Worm (Caenorhabditis elegans) whole organism, L3 larva: ENCODE data around the gene gex-2.

Experiments
- R02D3.7 ChIP-seq: fragments of 150-350 bp; optimal IDR thresholded peaks from 2 replicates; lab custom pipeline; 2014; ENCODE audit warnings: missing biosample characterization, missing genetic modification characterization
- ama-1 ChIP-seq: fragments of 150-350 bp; optimal IDR thresholded peaks from 2 replicates; lab custom pipeline; 2018
- ceh-28 ChIP-seq: fragments of 150-350 bp; optimal IDR thresholded peaks from 2 replicates; lab custom pipeline; 2014; ENCODE audit warnings: missing biosample characterization, missing genetic modification reagents, missing genetic modification characterization
- ceh-82 ChIP-seq: fragments of 150-350 bp; optimal IDR thresholded peaks from 2 replicates; lab custom pipeline; 2014; ENCODE audit warnings: missing biosample characterization, missing genetic modification characterization
- ceh-9 ChIP-seq: sonication (generic microtip); optimal IDR thresholded peaks from 2 replicates; lab custom pipeline; 2018; ENCODE audit warnings: missing biosample characterization, missing genetic modification characterization
- daf-12 ChIP-seq: fragments of 150-350 bp; optimal IDR thresholded peaks from 2 replicates; lab custom pipeline; 2014; ENCODE audit warnings: missing biosample characterization, missing genetic modification reagents, missing genetic modification characterization
- egl-5 ChIP-seq: fragments of 150-350 bp; optimal IDR thresholded peaks from 2 replicates; lab custom pipeline; 2017; ENCODE audit warnings: missing biosample characterization, missing genetic modification reagents, missing genetic modification characterization, inconsistent platforms
- elt-1 ChIP-seq: fragments of 150-350 bp; optimal IDR thresholded peaks from 2 replicates; lab custom pipeline; 2014; ENCODE audit warnings: missing biosample characterization, missing genetic modification characterization
- elt-2 ChIP-seq: sonication (generic microtip); optimal IDR thresholded peaks from 2 replicates; lab custom pipeline; 2016; ENCODE audit warnings: missing genetic modification reagents, mild to moderate bottlenecking, missing genetic modification characterization, missing compliant biosample characterization
- elt-3 ChIP-seq, 3 experiments: fragments of 150-350 bp in 1 of 3; sonication (generic microtip) in 2 of 3; optimal IDR thresholded peaks; 2 replicates in 2 of 3; 4 replicates in 1 of 3; lab custom pipeline; 2014 to 2017; ENCODE audit warnings: missing biosample characterization in 3 of 3, missing genetic modification characterization in 3 of 3
- eor-1 ChIP-seq, 2 experiments: fragments of 150-350 bp; optimal IDR thresholded peaks; 2 replicates each; lab custom pipeline; 2014 to 2018; ENCODE audit warnings: missing biosample characterization in 2 of 2, missing genetic modification characterization in 2 of 2
- fkh-10 ChIP-seq: sonication (generic microtip); optimal IDR thresholded peaks from 2 replicates; lab custom pipeline; 2017; ENCODE audit warnings: missing biosample characterization, missing genetic modification reagents, missing genetic modification characterization
- fos-1 ChIP-seq: fragments of 150-350 bp; optimal IDR thresholded peaks from 2 replicates; lab custom pipeline; 2014; ENCODE audit warnings: missing biosample characterization, missing genetic modification characterization
- hmg-11 ChIP-seq: sonication (generic microtip); optimal IDR thresholded peaks from 2 replicates; lab custom pipeline; 2016; ENCODE audit warnings: missing genetic modification characterization, missing compliant biosample characterization
- lsy-12 ChIP-seq: sonication (generic microtip); optimal IDR thresholded peaks from 2 replicates; lab custom pipeline; 2016; ENCODE audit warnings: mild to moderate bottlenecking, missing genetic modification characterization, missing compliant biosample characterization
- mdl-1 ChIP-seq: fragments of 150-350 bp; optimal IDR thresholded peaks from 2 replicates; lab custom pipeline; 2014; ENCODE audit warnings: missing biosample characterization, missing genetic modification characterization
- mml-1 ChIP-seq: fragments of 150-350 bp; sonication (generic microtip); optimal IDR thresholded peaks from 3 replicates; lab custom pipeline; 2014; ENCODE audit warnings: missing biosample characterization, missing genetic modification characterization
- nfya-1 ChIP-seq: sonication (generic microtip); optimal IDR thresholded peaks from 2 replicates; lab custom pipeline; 2017; ENCODE audit warnings: missing genetic modification characterization, mild to moderate bottlenecking, missing compliant biosample characterization, antibody characterized with exemption, moderate library complexity; ENCODE audit not compliant: insufficient read depth
- nhr-11 ChIP-seq: fragments of 150-350 bp; optimal IDR thresholded peaks from 2 replicates; lab custom pipeline; 2014; ENCODE audit warnings: missing biosample characterization, missing genetic modification characterization
- nhr-23 ChIP-seq: fragments of 150-350 bp; optimal IDR thresholded peaks from 2 replicates; lab custom pipeline; 2014; ENCODE audit warnings: missing biosample characterization, missing genetic modification reagents, missing genetic modification characterization
- nhr-237 ChIP-seq: fragments of 150-350 bp; optimal IDR thresholded peaks from 2 replicates; lab custom pipeline; 2014; ENCODE audit warnings: missing biosample characterization, missing genetic modification characterization
- nhr-28 ChIP-seq: fragments of 150-350 bp; optimal IDR thresholded peaks from 2 replicates; lab custom pipeline; 2014; ENCODE audit warnings: missing biosample characterization, missing genetic modification characterization
- nhr-67 ChIP-seq: fragments of 150-350 bp; optimal IDR thresholded peaks from 2 replicates; lab custom pipeline; 2014; ENCODE audit warnings: missing biosample characterization, missing genetic modification characterization
- pha-4 ChIP-seq: fragments of 150-350 bp; optimal IDR thresholded peaks from 2 replicates; lab custom pipeline; 2014; ENCODE audit warnings: missing biosample characterization, missing genetic modification reagents, missing genetic modification characterization
- pqm-1 ChIP-seq: fragments of 150-350 bp; optimal IDR thresholded peaks from 2 replicates; lab custom pipeline; 2017; ENCODE audit warnings: missing biosample characterization, missing genetic modification characterization, inconsistent platforms
- tbx-2 ChIP-seq: sonication (generic microtip); optimal IDR thresholded peaks from 2 replicates; lab custom pipeline; 2016; ENCODE audit warnings: mild to moderate bottlenecking, missing genetic modification characterization, missing compliant biosample characterization
- unc-39 ChIP-seq: sonication (generic microtip); optimal IDR thresholded peaks from 4 replicates; lab custom pipeline; 2017; ENCODE audit warnings: missing biosample characterization, missing genetic modification characterization
- unc-62 ChIP-seq: fragments of 150-350 bp; sonication (generic microtip); optimal IDR thresholded peaks from 4 replicates; lab custom pipeline; 2014; ENCODE audit warnings: missing biosample characterization, missing genetic modification reagents, missing genetic modification characterization
- zag-1 ChIP-seq: fragments of 150-350 bp; optimal IDR thresholded peaks from 2 replicates; lab custom pipeline; 2014; ENCODE audit warnings: missing biosample characterization, missing genetic modification characterization
- ztf-11 ChIP-seq: fragments of 150-350 bp; optimal IDR thresholded peaks from 2 replicates; lab custom pipeline; 2014; ENCODE audit warnings: missing biosample characterization, missing genetic modification characterization
- ztf-4 ChIP-seq: fragments of 150-350 bp; optimal IDR thresholded peaks from 2 replicates; lab custom pipeline; 2014; ENCODE audit warnings: missing biosample characterization, missing genetic modification characterization

The gex-2 gene

DNA sequence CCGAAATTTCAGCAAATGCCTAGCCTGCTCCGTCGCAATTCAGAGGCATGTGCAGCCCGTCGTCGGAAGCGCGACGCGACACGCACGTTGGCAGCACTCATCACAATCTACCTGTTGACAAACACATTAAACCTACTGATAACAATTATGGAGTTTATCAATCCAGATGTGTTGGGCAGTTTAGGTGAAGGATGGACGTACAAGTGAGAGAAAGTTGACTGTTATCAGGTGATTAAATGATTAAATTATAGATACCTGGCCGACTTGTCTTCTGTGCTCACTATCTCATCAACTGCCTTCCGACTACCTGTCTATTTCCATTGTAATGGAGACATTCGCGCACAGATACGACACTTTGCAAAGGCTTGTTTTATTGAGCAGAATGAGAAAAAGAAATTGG lies 20.6 kb upstream of the gex-2 start:
- TF ChIP-seq pqm-1 = peak; percentile 82
- no peak for TF ChIP-seq nhr-23 (tag; lab: Kevin White, UChicago)
- TF ChIP-seq elt-2 (tag; lab: Kevin White, UChicago) = peak; percentile 84

DNA sequence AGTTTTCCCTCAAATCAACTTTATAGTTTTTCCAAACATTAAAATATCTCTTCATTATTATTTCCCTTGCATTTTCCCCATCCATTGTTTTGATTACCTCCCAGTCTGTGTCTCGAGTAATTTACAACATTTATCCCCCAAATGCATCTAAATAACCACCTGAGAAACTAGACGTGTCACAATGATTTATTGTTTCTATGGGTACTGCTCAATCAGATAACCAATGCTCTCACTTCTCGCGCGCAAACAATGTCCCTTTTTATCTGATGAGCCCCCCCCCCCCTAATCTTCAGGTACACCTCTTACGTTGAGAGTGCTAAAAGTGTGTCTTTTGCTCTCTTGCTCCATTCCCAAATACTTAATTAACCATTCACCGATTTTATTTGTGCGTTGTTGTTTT lies 18.6 kb upstream of the gex-2 start:
- no peak for TF ChIP-seq ceh-82 (tag; lab: Kevin White, UChicago)
- no peak for TF ChIP-seq mml-1 (tag; lab: Kevin White, UChicago)
- TF ChIP-seq elt-2 (tag; lab: Kevin White, UChicago) = no peak
- TF ChIP-seq elt-3 (tag; optimal IDR thresholded peaks at IDR 0.05; lab: Kevin White, UChicago) = no peak
- no peak for TF ChIP-seq tbx-2 (tag; lab: Kevin White, UChicago)
- no peak for TF ChIP-seq ceh-9
- TF ChIP-seq fos-1 (tag; lab: Kevin White, UChicago) = no peak
- no peak for TF ChIP-seq nhr-28
- no peak for TF ChIP-seq elt-1 (tag; lab: Kevin White, UChicago)
- no peak for TF ChIP-seq ama-1 (lab: Kevin White, UChicago)
- TF ChIP-seq nhr-67 (tag; lab: Kevin White, UChicago) = no peak

- TF ChIP-seq mdl-1 (no peak), eor-1 (tag; optimal IDR thresholded peaks at IDR 0.05; lab: Kevin White, UChicago) (no peak), lsy-12 (tag; lab: Kevin White, UChicago) (no peak), elt-3 (tag; optimal IDR thresholded peaks at IDR 0.05; lab: Kevin White, UChicago) (no peak), fkh-10 (no peak), nhr-237 (tag; lab: Kevin White, UChicago) (no peak), nhr-11 (no peak), pha-4 (tag; lab: Kevin White, UChicago) (no peak), zag-1 (tag; lab: Kevin White, UChicago) (no peak), nfya-1 (tag; lab: Kevin White, UChicago) (no peak), tbx-2 (tag; lab: Kevin White, UChicago) (no peak), ztf-11 (tag; lab: Kevin White, UChicago) (no peak), egl-5 (no peak), nhr-23 (tag; lab: Kevin White, UChicago) (no peak), nhr-67 (tag; lab: Kevin White, UChicago) (no peak), hmg-11 (tag; lab: Kevin White, UChicago) (no peak), ztf-4 (tag; lab: Kevin White, UChicago) (no peak)
- TF ChIP-seq, all 47 proteins: peak for 0
Observed at ce11 chrIV:558735-559284, 13.8 kb upstream of the gex-2 start, which contains the start of gene efn-4. Gene efn-4 (plus strand): TSS chrIV:559234.

- TF ChIP-seq unc-62 (GFP tag; lab: Kevin White, UChicago) (no peak), zag-1 (tag; lab: Kevin White, UChicago) (no peak), daf-12 (tag; lab: Kevin White, UChicago) (no peak), unc-39 (tag; lab: Kevin White, UChicago) (no peak), nhr-67 (tag; lab: Kevin White, UChicago) (no peak), ztf-4 (tag; lab: Kevin White, UChicago) (no peak), R02D3.7 (tag; lab: Kevin White, UChicago) (no peak), hmg-11 (tag; lab: Kevin White, UChicago) (no peak)
Observed at ce11 chrIV:560314-560713, 12.3 kb upstream of the gex-2 start.

- TF ChIP-seq unc-39 (tag; lab: Kevin White, UChicago) = no peak
- TF ChIP-seq ceh-28 (tag; lab: Kevin White, UChicago) = no peak
- TF ChIP-seq nhr-237 (tag; lab: Kevin White, UChicago) = no peak
Observed at ce11 chrIV:560780-561179, 11.8 kb upstream of the gex-2 start.

DNA sequence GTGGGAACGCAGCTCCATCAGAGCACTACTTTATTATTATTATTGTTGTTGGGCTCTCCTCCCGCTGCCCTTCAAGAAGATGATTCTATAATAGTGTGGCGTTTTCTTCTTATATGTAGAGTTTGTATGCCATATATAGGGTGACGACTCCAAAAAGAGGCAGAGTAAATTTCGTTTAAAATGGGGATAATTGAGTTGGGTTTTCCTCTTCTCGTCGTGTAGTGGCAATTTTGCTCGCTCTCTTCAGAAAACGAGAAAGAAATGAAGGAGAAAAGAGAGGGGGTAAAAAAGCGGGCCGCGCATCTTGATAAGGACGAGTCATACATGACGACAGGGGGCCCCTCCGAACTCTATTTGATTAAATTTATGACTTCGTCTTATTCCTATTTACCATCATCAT lies 9.2 kb upstream of the gex-2 start:
- TF ChIP-seq mdl-1 = no peak
- TF ChIP-seq fkh-10 = peak; percentile 50
